Worm (Caenorhabditis elegans): Measurements from ENCODE around the gene F54C8.7.
A peak's percentile ranks its signal among the peaks of the same experiment; 100 is the strongest.

DNA sequence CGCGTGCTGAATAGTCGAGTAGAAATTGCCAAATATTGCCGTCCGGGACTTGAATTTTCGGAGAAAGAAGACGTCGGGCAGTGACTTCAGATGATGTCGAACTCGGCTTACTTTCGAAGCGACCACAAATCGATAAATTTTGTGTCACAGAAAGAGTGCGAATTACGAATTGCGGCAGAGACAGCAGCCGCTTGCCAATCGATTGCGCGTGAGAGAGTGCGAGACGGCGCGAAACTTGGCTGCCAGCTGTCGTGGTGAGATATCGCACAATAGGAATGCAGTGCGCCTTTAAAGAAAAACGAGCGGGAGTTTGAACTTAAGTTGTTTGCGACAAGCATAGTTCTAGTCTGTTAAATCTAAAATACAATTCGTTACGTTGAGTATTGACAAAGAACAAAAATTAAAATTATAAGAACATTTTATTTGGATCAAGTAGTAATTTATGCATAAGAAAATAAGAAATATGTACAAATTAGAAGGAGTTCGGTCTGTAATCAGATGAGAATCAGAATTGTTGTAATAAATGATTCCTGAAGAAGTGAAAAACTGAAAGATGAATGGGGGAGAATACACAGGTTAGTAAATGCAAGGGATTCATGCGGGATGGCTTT lies 10.3 kb downstream of the F54C8.7 start, which contains the start of gene pir-2:
- no peak for TF ChIP-seq tbx-37 (GFP tag; conservative IDR thresholded peaks at IDR 0.05)
- no peak for TF ChIP-seq hnd-1 (tag; optimal IDR thresholded peaks at IDR 0.05)
- TF ChIP-seq pes-1 (GFP tag; IDR thresholded peaks at IDR 0.05), result peak; percentile 27; the same call in 1 of the 2 replicates
- TF ChIP-seq F13C5.2 (tag; optimal IDR thresholded peaks at IDR 0.05), result no peak
- no peak for TF ChIP-seq ama-1 (optimal IDR thresholded peaks at IDR 0.05)
- 0 out of 2 replicates have a peak, but pooled peaks have one; percentile 39 for TF ChIP-seq sea-1 (GFP tag; conservative IDR thresholded peaks at IDR 0.05)
- no peak for TF ChIP-seq tra-4 (tag; optimal IDR thresholded peaks at IDR 0.05)
